Worm (Caenorhabditis elegans): ENCODE measurements around the gene T05H10.1.

- TF ChIP-seq ceh-44 (GFP tag; IDR thresholded peaks at IDR 0.05) (no peak), snpc-4 (tag; optimal IDR thresholded peaks at IDR 0.05) (no peak)
Measured at ce11 chrII:8015483-8015938, 26.9 kb upstream of the T05H10.1 start.
